Worm (Caenorhabditis elegans) whole organism, L3 larva: ENCODE measurements around the gene F37C12.21.

Experiments
- R02D3.7 ChIP-seq: fragments of 150-350 bp; optimal IDR thresholded peaks from 2 replicates; lab custom pipeline; 2014; ENCODE audit warnings: missing biosample characterization, missing genetic modification characterization
- egl-27 ChIP-seq: sonication (generic microtip); optimal IDR thresholded peaks from 4 replicates; lab custom pipeline; 2017; ENCODE audit warnings: missing biosample characterization, missing genetic modification reagents, missing genetic modification characterization
- elt-2 ChIP-seq: sonication (generic microtip); optimal IDR thresholded peaks from 2 replicates; lab custom pipeline; 2016; ENCODE audit warnings: missing genetic modification reagents, mild to moderate bottlenecking, missing genetic modification characterization, missing compliant biosample characterization
- fos-1 ChIP-seq: fragments of 150-350 bp; optimal IDR thresholded peaks from 2 replicates; lab custom pipeline; 2014; ENCODE audit warnings: missing biosample characterization, missing genetic modification characterization
- mdl-1 ChIP-seq: fragments of 150-350 bp; optimal IDR thresholded peaks from 2 replicates; lab custom pipeline; 2014; ENCODE audit warnings: missing biosample characterization, missing genetic modification characterization
- nhr-11 ChIP-seq: fragments of 150-350 bp; optimal IDR thresholded peaks from 2 replicates; lab custom pipeline; 2014; ENCODE audit warnings: missing biosample characterization, missing genetic modification characterization
- nhr-12 ChIP-seq: fragments of 150-350 bp; optimal IDR thresholded peaks from 2 replicates; lab custom pipeline; 2014; ENCODE audit warnings: missing biosample characterization, missing genetic modification characterization
- nhr-77 ChIP-seq: fragments of 150-350 bp; optimal IDR thresholded peaks from 2 replicates; lab custom pipeline; 2014; ENCODE audit warnings: missing biosample characterization, missing genetic modification characterization
- sea-2 ChIP-seq: fragments of 150-350 bp; sonication (generic microtip); optimal IDR thresholded peaks from 4 replicates; lab custom pipeline; 2014; ENCODE audit warnings: missing biosample characterization, missing genetic modification reagents, missing genetic modification characterization
- snpc-4 ChIP-seq: fragments of 150-350 bp; optimal IDR thresholded peaks from 2 replicates; lab custom pipeline; 2014; ENCODE audit warnings: missing biosample characterization, missing genetic modification characterization
- zag-1 ChIP-seq: fragments of 150-350 bp; optimal IDR thresholded peaks from 2 replicates; lab custom pipeline; 2014; ENCODE audit warnings: missing biosample characterization, missing genetic modification characterization
- ztf-11 ChIP-seq: fragments of 150-350 bp; optimal IDR thresholded peaks from 2 replicates; lab custom pipeline; 2014; ENCODE audit warnings: missing biosample characterization, missing genetic modification characterization

ce11 chrIII:7212028-7212427, 23.9 kb downstream of the F37C12.21 start:
- no peak for TF ChIP-seq nhr-11 (tag; lab: Kevin White, UChicago)
- TF ChIP-seq nhr-12 (tag; lab: Kevin White, UChicago), result no peak
- TF ChIP-seq snpc-4 (tag; lab: Kevin White, UChicago), result no peak
- no peak for TF ChIP-seq ztf-11
- no peak for TF ChIP-seq egl-27
- no peak for TF ChIP-seq mdl-1
- TF ChIP-seq nhr-77 (tag; lab: Kevin White, UChicago), result no peak
- TF ChIP-seq elt-2 (tag; lab: Kevin White, UChicago), result peak; percentile 61
- no peak for TF ChIP-seq zag-1
- no peak for TF ChIP-seq sea-2
- TF ChIP-seq fos-1, result no peak
- TF ChIP-seq R02D3.7 (tag; lab: Kevin White, UChicago), result no peak
